Worm (Caenorhabditis elegans) whole organism, midembryonic: ENCODE measurements around the gene F18E9.8.

Source experiments
- flt-1 ChIP-seq: fragments of 200-800 bp; sonication (Bioruptor generic); IDR thresholded peaks from 2 replicates; pipeline ENCODE4 v1.3.6; 2022; ENCODE audit warnings: missing genetic modification characterization, missing compliant biosample characterization
- tab-1 ChIP-seq: fragments of 200-800 bp; sonication (Bioruptor generic); IDR thresholded peaks from 2 replicates; pipeline ENCODE4 v1.3.6; 2022; ENCODE audit warnings: missing genetic modification characterization, missing compliant biosample characterization

DNA sequence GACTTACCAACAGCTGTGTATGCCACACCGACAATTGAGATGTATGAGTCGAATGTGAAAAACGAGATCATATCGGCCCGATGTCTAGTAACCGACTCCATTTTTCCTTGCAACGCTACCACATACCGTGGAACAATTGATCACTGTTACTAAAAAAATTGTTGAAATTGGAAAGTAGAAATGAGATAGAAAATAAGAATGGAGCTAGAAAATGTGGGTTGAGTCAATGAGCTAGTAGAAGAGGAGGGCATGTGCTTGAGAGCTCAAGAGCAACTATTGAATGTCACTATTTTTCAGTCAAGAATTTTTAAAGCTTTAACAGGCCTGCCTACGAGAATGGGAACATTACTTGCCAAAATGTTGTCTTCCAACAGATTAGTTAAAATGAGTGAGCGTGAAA lies 43.7 kb upstream of the F18E9.8 start, which contains the start of gene K01A12.3:
- no peak for TF ChIP-seq tab-1 (GFP tag; lab: Robert Waterston, UW)
- no peak for TF ChIP-seq flt-1 (GFP tag; lab: Robert Waterston, UW)
